Fruit fly (Drosophila melanogaster) whole organism, embryonic: ENCODE measurements around the gene Toll-4.
A peak's percentile ranks its signal among the peaks of the same experiment; 100 is the strongest.

Experiments
- Ada2b ChIP-seq: fragments of 200-800 bp; sonication (Bioruptor generic); IDR thresholded peaks from 2 replicates; pipeline ENCODE4 v1.3.6; 2022; ENCODE audit warnings: missing biosample characterization, missing genetic modification characterization
- CG10209 ChIP-seq: fragments of 200-800 bp; sonication (Bioruptor generic); optimal IDR thresholded peaks from 3 replicates; lab custom pipeline; 2017; ENCODE audit warnings: missing biosample characterization, mild to moderate bottlenecking, missing genetic modification characterization, missing genetic modification reagents
- CG1024 ChIP-seq: fragments of 200-800 bp; sonication (Bioruptor generic); IDR thresholded peaks from 2 replicates; pipeline ENCODE4 v1.3.6; 2022; ENCODE audit warnings: missing biosample characterization, missing genetic modification characterization
- CG10321 ChIP-seq: fragments of 200-800 bp; sonication (Bioruptor generic); IDR thresholded peaks from 2 replicates; pipeline ENCODE4 v1.3.6; 2022; ENCODE audit warnings: missing biosample characterization, missing genetic modification characterization
- CG10654 ChIP-seq: fragments of 200-800 bp; sonication (Bioruptor generic); optimal IDR thresholded peaks from 2 replicates; lab custom pipeline; 2016; ENCODE audit warnings: missing biosample characterization, missing genetic modification characterization
- CG11085 ChIP-seq: fragments of 200-800 bp; sonication (Bioruptor generic); IDR thresholded peaks from 2 replicates; pipeline ENCODE4 v1.3.6; 2022; ENCODE audit warnings: missing biosample characterization, missing genetic modification characterization
- CG11695 ChIP-seq: fragments of 200-800 bp; sonication (Bioruptor generic); IDR thresholded peaks from 3 replicates; pipeline ENCODE4 v1.3.6; 2022; ENCODE audit warnings: missing biosample characterization, missing genetic modification characterization
- CG13296 ChIP-seq: fragments of 200-800 bp; sonication (Bioruptor generic); optimal IDR thresholded peaks from 3 replicates; lab custom pipeline; 2018; ENCODE audit warnings: missing biosample characterization, mild to moderate bottlenecking, missing genetic modification characterization
- CG16815 ChIP-seq: fragments of 200-800 bp; sonication (Bioruptor generic); optimal IDR thresholded peaks from 3 replicates; lab custom pipeline; 2017; ENCODE audit warnings: missing biosample characterization, mild to moderate bottlenecking, missing genetic modification characterization
- CG18011 ChIP-seq: fragments of 200-800 bp; sonication (Bioruptor generic); optimal IDR thresholded peaks from 2 replicates; lab custom pipeline; 2017; ENCODE audit warnings: missing biosample characterization, missing genetic modification characterization, mild to moderate bottlenecking, moderate library complexity, missing genotype
- CG18619 ChIP-seq: fragments of 200-800 bp; sonication (Bioruptor generic); optimal IDR thresholded peaks from 3 replicates; lab custom pipeline; 2017; ENCODE audit warnings: missing biosample characterization, mild to moderate bottlenecking, missing genetic modification characterization
- CG3065 ChIP-seq: fragments of 200-800 bp; sonication (Bioruptor generic); optimal IDR thresholded peaks from 2 replicates; lab custom pipeline; 2016; ENCODE audit warnings: missing biosample characterization, missing genetic modification characterization
- CG32532 ChIP-seq: fragments of 200-800 bp; sonication (Bioruptor generic); IDR thresholded peaks from 2 replicates; pipeline ENCODE4 v1.3.6; 2022; ENCODE audit warnings: missing biosample characterization, missing genetic modification characterization
- CG4707 ChIP-seq: fragments of 200-800 bp; sonication (Bioruptor generic); optimal IDR thresholded peaks from 2 replicates; lab custom pipeline; 2018; ENCODE audit warnings: missing biosample characterization, mild to moderate bottlenecking, missing genetic modification characterization, moderate library complexity
- CG7839 ChIP-seq: fragments of 200-800 bp; sonication (Bioruptor generic); optimal IDR thresholded peaks from 3 replicates; lab custom pipeline; 2018; ENCODE audit warnings: missing biosample characterization, mild to moderate bottlenecking, missing genetic modification characterization, moderate library complexity
- CG7928 ChIP-seq: fragments of 200-800 bp; sonication (Bioruptor generic); optimal IDR thresholded peaks from 2 replicates; lab custom pipeline; 2017; ENCODE audit warnings: missing biosample characterization, mild to moderate bottlenecking, missing genetic modification characterization
- CG8388 ChIP-seq: fragments of 200-800 bp; sonication (Bioruptor generic); optimal IDR thresholded peaks from 2 replicates; lab custom pipeline; 2019; ENCODE audit warnings: missing biosample characterization, mild to moderate bottlenecking, missing genetic modification characterization, moderate library complexity
- CG8924 ChIP-seq: fragments of 200-800 bp; optimal IDR thresholded peaks from 3 replicates; lab custom pipeline; 2019; ENCODE audit warnings: missing biosample characterization, mild to moderate bottlenecking, missing genetic modification characterization, moderate library complexity
- E2f2 ChIP-seq: fragments of 200-800 bp; sonication (Bioruptor generic); IDR thresholded peaks from 2 replicates; pipeline ENCODE4 v1.3.6; 2022; ENCODE audit warnings: missing biosample characterization, missing genetic modification characterization
- Fer1 ChIP-seq: fragments of 200-800 bp; sonication (Bioruptor generic); optimal IDR thresholded peaks from 2 replicates; lab custom pipeline; 2017; ENCODE audit warnings: missing biosample characterization, mild to moderate bottlenecking, missing genetic modification characterization
- MTF-1 ChIP-seq: fragments of 200-800 bp; sonication (Bioruptor generic); optimal IDR thresholded peaks from 2 replicates; lab custom pipeline; 2018; ENCODE audit warnings: missing biosample characterization, mild to moderate bottlenecking, missing genetic modification characterization, borderline replicate concordance
- Opbp ChIP-seq: fragments of 200-800 bp; sonication (Bioruptor generic); IDR thresholded peaks from 3 replicates; pipeline ENCODE4 v1.3.6; 2022; ENCODE audit warnings: missing biosample characterization, missing genetic modification characterization; ENCODE audit not compliant: partially characterized antibody
- Rx ChIP-seq: fragments of 200-800 bp; sonication (Bioruptor generic); IDR thresholded peaks from 2 replicates; pipeline ENCODE4 v1.3.6; 2022; ENCODE audit warnings: missing biosample characterization, missing genetic modification characterization
- Sin3A ChIP-seq: fragments of >200 bp; optimal IDR thresholded peaks from 2 replicates; lab custom pipeline; 2018
- Six4 ChIP-seq: fragments of 200-800 bp; sonication (Bioruptor generic); optimal IDR thresholded peaks from 2 replicates; lab custom pipeline; 2016; ENCODE audit warnings: missing biosample characterization, missing genetic modification characterization
- Sox100B ChIP-seq: fragments of 200-800 bp; sonication (Bioruptor generic); optimal IDR thresholded peaks from 3 replicates; lab custom pipeline; 2018; ENCODE audit warnings: missing biosample characterization, mild to moderate bottlenecking, missing genetic modification characterization
- bsh ChIP-seq, 2 experiments: fragments of 200-800 bp; sonication (Bioruptor generic); optimal IDR thresholded peaks; 2 replicates each; lab custom pipeline; 2017 to 2018; ENCODE audit warnings: mild to moderate bottlenecking in 2 of 2, missing biosample characterization in 2 of 2, missing genetic modification characterization in 2 of 2, moderate library complexity in 1 of 2
- cg ChIP-seq: fragments of 200-800 bp; sonication (Bioruptor generic); optimal IDR thresholded peaks from 3 replicates; lab custom pipeline; 2019; ENCODE audit warnings: missing biosample characterization, mild to moderate bottlenecking, missing genetic modification characterization, moderate library complexity
- crp ChIP-seq, 2 experiments: fragments of 200-800 bp; sonication (Bioruptor generic); optimal IDR thresholded peaks; 2 replicates in 1 of 2; 3 replicates in 1 of 2; lab custom pipeline; 2017; ENCODE audit warnings: missing biosample characterization in 2 of 2, missing genetic modification characterization in 2 of 2, mild to moderate bottlenecking in 1 of 2, moderate library complexity in 1 of 2
- danr ChIP-seq: fragments of 200-800 bp; sonication (Bioruptor generic); IDR thresholded peaks from 2 replicates; pipeline ENCODE4 v1.3.6; 2022; ENCODE audit warnings: missing biosample characterization, missing genetic modification characterization
- gcm ChIP-seq: fragments of 200-800 bp; sonication (Bioruptor generic); optimal IDR thresholded peaks from 2 replicates; lab custom pipeline; 2019; ENCODE audit warnings: missing biosample characterization, mild to moderate bottlenecking, missing genetic modification characterization, moderate library complexity
- gro ChIP-seq: fragments of 200-800 bp; sonication (Bioruptor generic); optimal IDR thresholded peaks from 2 replicates; lab custom pipeline; 2016; ENCODE audit warnings: missing biosample characterization, missing genetic modification characterization
- h ChIP-seq: fragments of >200 bp; optimal IDR thresholded peaks from 2 replicates; lab custom pipeline; 2017
- hb ChIP-seq: fragments of 200-800 bp; sonication (Bioruptor generic); IDR thresholded peaks from 3 replicates; pipeline ENCODE4 v1.3.6; 2022; ENCODE audit warnings: missing biosample characterization, missing genetic modification characterization; ENCODE audit not compliant: partially characterized antibody
- lbe ChIP-seq: fragments of 200-800 bp; sonication (Bioruptor generic); optimal IDR thresholded peaks from 2 replicates; lab custom pipeline; 2016; ENCODE audit warnings: missing biosample characterization, mild to moderate bottlenecking, missing genetic modification characterization
- mam ChIP-seq: fragments of 200-800 bp; sonication (Bioruptor generic); optimal IDR thresholded peaks from 3 replicates; lab custom pipeline; 2016; ENCODE audit warnings: missing biosample characterization, missing genetic modification characterization
- nerfin-1 ChIP-seq: fragments of 200-800 bp; sonication (Bioruptor generic); optimal IDR thresholded peaks from 3 replicates; lab custom pipeline; 2019; ENCODE audit warnings: missing biosample characterization, mild to moderate bottlenecking, missing genetic modification characterization, moderate library complexity
- nom ChIP-seq: fragments of 200-800 bp; sonication (Bioruptor generic); optimal IDR thresholded peaks from 2 replicates; lab custom pipeline; 2017; ENCODE audit warnings: missing biosample characterization, missing genetic modification characterization, mild to moderate bottlenecking, moderate library complexity, missing genetic modification reagents
- otp ChIP-seq: fragments of 200-800 bp; sonication (Bioruptor generic); IDR thresholded peaks from 3 replicates; pipeline ENCODE4, ENCODE4 v1.3.6; 2022; ENCODE audit warnings: missing biosample characterization, missing genetic modification characterization
- pros ChIP-seq: fragments of 200-800 bp; sonication (Bioruptor generic); optimal IDR thresholded peaks from 3 replicates; lab custom pipeline; 2019; ENCODE audit warnings: missing biosample characterization, mild to moderate bottlenecking, missing genetic modification characterization, moderate library complexity
- pzg ChIP-seq: fragments of 200-800 bp; sonication (Bioruptor generic); optimal IDR thresholded peaks from 3 replicates; lab custom pipeline; 2018; ENCODE audit warnings: missing biosample characterization, mild to moderate bottlenecking, missing genetic modification characterization, moderate library complexity
- sc ChIP-seq, 3 experiments: fragments of >200 bp in 2 of 3; fragments of 200-800 bp in 1 of 3; sonication (Bioruptor generic) in 1 of 3; optimal IDR thresholded peaks; 2 replicates in 2 of 3; 3 replicates in 1 of 3; lab custom pipeline; 2017; ENCODE audit warnings: mild to moderate bottlenecking in 1 of 3, missing biosample characterization in 1 of 3, missing genetic modification characterization in 1 of 3, missing genetic modification reagents in 1 of 3
- slbo ChIP-seq: fragments of 200-800 bp; sonication (Bioruptor generic); IDR thresholded peaks from 2 replicates; pipeline ENCODE4 v1.3.6; 2022; ENCODE audit warnings: missing biosample characterization, missing genetic modification characterization
- sob ChIP-seq: fragments of 200-800 bp; sonication (Bioruptor generic); IDR thresholded peaks from 2 replicates; pipeline ENCODE4 v1.3.6; 2022; ENCODE audit warnings: missing biosample characterization, missing genetic modification characterization
- sqz ChIP-seq: fragments of 200-800 bp; sonication (Bioruptor generic); optimal IDR thresholded peaks from 3 replicates; lab custom pipeline; 2018; ENCODE audit warnings: missing biosample characterization, mild to moderate bottlenecking, missing genetic modification characterization
- toy ChIP-seq: fragments of 200-800 bp; sonication (Bioruptor generic); IDR thresholded peaks from 2 replicates; pipeline ENCODE4 v1.3.6; 2022; ENCODE audit warnings: missing biosample characterization, missing genetic modification characterization
- ttk ChIP-seq: fragments of 200-800 bp; sonication (Bioruptor generic); IDR thresholded peaks from 2 replicates; pipeline ENCODE4 v2.1.2; 2022; ENCODE audit warnings: missing biosample characterization, missing genetic modification characterization
- tup ChIP-seq: fragments of 200-800 bp; sonication (Bioruptor generic); optimal IDR thresholded peaks from 2 replicates; lab custom pipeline; 2016; ENCODE audit warnings: missing biosample characterization, mild to moderate bottlenecking, missing genetic modification characterization, moderate library complexity
- twi ChIP-seq: fragments of 200-800 bp; optimal IDR thresholded peaks from 2 replicates; lab custom pipeline; 2019; ENCODE audit warnings: missing biosample characterization, mild to moderate bottlenecking, missing genetic modification characterization, moderate library complexity

The Toll-4 gene

DNA sequence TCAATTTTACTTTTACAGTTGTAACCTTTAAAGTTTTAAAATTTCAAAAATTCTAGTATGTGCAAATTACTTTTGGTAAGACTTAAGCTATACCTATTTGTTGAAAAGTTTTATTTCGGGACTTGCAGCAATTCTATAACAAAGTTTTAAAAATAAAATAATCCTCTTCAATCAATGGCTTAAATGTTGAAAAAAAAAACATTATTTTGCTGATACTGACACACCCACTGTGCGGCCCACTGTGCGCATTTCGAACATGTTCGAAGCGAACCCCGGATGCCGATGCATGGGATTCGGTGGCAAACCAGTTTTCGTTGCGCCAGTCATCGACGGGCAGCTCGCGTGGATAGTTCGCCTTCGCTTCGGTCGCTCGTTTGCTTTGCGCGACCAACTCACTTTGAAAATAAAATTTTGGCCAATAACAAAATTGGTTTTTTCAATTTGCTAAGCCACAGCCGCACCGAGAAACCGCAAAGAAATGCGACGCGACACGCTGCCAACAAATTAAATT lies 41.6 kb downstream of the Toll-4 start, which contains the start of gene CG32982 (continued):
- TF ChIP-seq nerfin-1 (peak; percentile 95), CG13296 (GFP tag; lab: Kevin White, UChicago) (peak; percentile 86), CG1024 (GFP tag; lab: Robert Waterston, UW) (peak; percentile 43; the same call in 1 of the 2 replicates), bsh (GFP tag; optimal IDR thresholded peaks at IDR 0.05; lab: Kevin White, UChicago) (peak; percentile 66 to 87), CG10321 (GFP tag; lab: Robert Waterston, UW) (peak; percentile 46; the same call in 1 of the 2 replicates), Six4 (GFP tag; lab: Kevin White, UChicago) (peak; percentile 87), slbo (GFP tag; lab: Robert Waterston, UW) (peak; percentile 89), CG11085 (GFP tag; lab: Robert Waterston, UW) (peak; percentile 86), h (no peak), CG11695 (GFP tag; lab: Robert Waterston, UW) (peak; percentile 91), CG7928 (peak; percentile 63), pzg (GFP tag; lab: Kevin White, UChicago) (no peak), Fer1 (GFP tag; lab: Kevin White, UChicago) (peak; percentile 87), Sin3A (no peak), tup (peak; percentile 42), sob (peak; percentile 93), CG18011 (GFP tag; lab: Kevin White, UChicago) (peak; percentile 74), CG8924 (peak; percentile 92), sc (optimal IDR thresholded peaks at IDR 0.05; lab: Kevin White, UChicago) (no peak), sc (GFP tag; optimal IDR thresholded peaks at IDR 0.05; lab: Kevin White, UChicago) (peak; percentile 88), CG7839 (tag; lab: Kevin White, UChicago) (peak; percentile 95), CG10209 (GFP tag; lab: Kevin White, UChicago) (peak; percentile 89), CG4707 (GFP tag; lab: Kevin White, UChicago) (peak; percentile 98), Sox100B (peak; percentile 97), MTF-1 (GFP tag; lab: Kevin White, UChicago) (peak; percentile 70), otp (GFP tag; lab: Robert Waterston, UW) (peak; percentile 80; the same call in 2 of the 3 replicates), danr (GFP tag; lab: Robert Waterston, UW) (peak; percentile 81; the same call in 1 of the 2 replicates), Opbp (no peak), mam (GFP tag; lab: Kevin White, UChicago) (peak; percentile 94), pros (no peak), ttk (GFP tag; lab: Robert Waterston, UW) (peak; percentile 87), cg (GFP tag; lab: Kevin White, UChicago) (no peak), gcm (GFP tag; lab: Kevin White, UChicago) (peak; percentile 75), E2f2 (GFP tag; lab: Robert Waterston, UW) (peak; percentile 70), gro (GFP tag; lab: Kevin White, UChicago) (peak; percentile 71), CG18619 (GFP tag; lab: Kevin White, UChicago) (peak; percentile 86), twi (peak; percentile 87), hb (GFP tag; lab: Robert Waterston, UW) (no peak), Ada2b (GFP tag; lab: Robert Waterston, UW) (peak; percentile 86), lbe (peak; percentile 37), CG8388 (GFP tag; lab: Kevin White, UChicago) (peak; percentile 83), sqz (GFP tag; lab: Kevin White, UChicago) (peak; percentile 68), Rx (GFP tag; lab: Robert Waterston, UW) (peak; percentile 80), crp (GFP tag; optimal IDR thresholded peaks at IDR 0.05; lab: Kevin White, UChicago) (peak in 1 of 2 experiments; percentile 61), toy (peak; percentile 73), CG3065 (GFP tag; lab: Kevin White, UChicago) (peak; percentile 77), CG10654 (GFP tag; lab: Kevin White, UChicago) (peak; percentile 90), nom (peak; percentile 50), CG16815 (GFP tag; lab: Kevin White, UChicago) (peak; percentile 83), CG32532 (GFP tag; lab: Robert Waterston, UW) (peak; percentile 93)
